Worm (Caenorhabditis elegans): Measurements from ENCODE around the gene F16B12.1.
A peak's percentile ranks its signal among the peaks of the same experiment; 100 is the strongest.

ce11 chrX:14115480-14116161, 30.3 kb downstream of the F16B12.1 start, which contains the start of gene F28H6.7:
- peak; percentile 98 for TF ChIP-seq pes-1 (GFP tag; IDR thresholded peaks at IDR 0.05)
- TF ChIP-seq ama-1 (optimal IDR thresholded peaks at IDR 0.05) = no peak
- peak; percentile 97 for TF ChIP-seq scrt-1 (GFP tag; IDR thresholded peaks at IDR 0.05)
- peak; percentile 93 for TF ChIP-seq B0310.2 (tag; optimal IDR thresholded peaks at IDR 0.05)
